Fruit fly (Drosophila melanogaster): ENCODE results near the gene Syx7.

Syx7 gene

dm6 chr3L:21464240-21464639 lies 18.6 kb downstream of the Syx7 start (continued):
- TF ChIP-seq sug (tag; optimal IDR thresholded peaks at IDR 0.05) (no peak), Kr (GFP tag; optimal IDR thresholded peaks at IDR 0.05) (peak; percentile 99), insv (GFP tag; optimal IDR thresholded peaks at IDR 0.05) (no peak), esg (GFP tag; conservative IDR thresholded peaks at IDR 0.05) (no peak), GATAe (GFP tag; conservative IDR thresholded peaks at IDR 0.05) (no peak), jing (GFP tag; optimal IDR thresholded peaks at IDR 0.05) (no peak), CG18599 (GFP tag; optimal IDR thresholded peaks at IDR 0.05) (peak; percentile 55), CG7928 (GFP tag; optimal IDR thresholded peaks at IDR 0.05) (no peak), Sry-δ (GFP tag; optimal IDR thresholded peaks at IDR 0.05) (no peak), ftz-f1 (GFP tag; optimal IDR thresholded peaks at IDR 0.05) (no peak), Drgx (GFP tag; IDR thresholded peaks at IDR 0.05) (no peak), CG31388 (GFP tag; optimal IDR thresholded peaks at IDR 0.05) (peak; percentile 25), dmrt11E (tag; optimal IDR thresholded peaks at IDR 0.05) (peak; percentile 97), pb (GFP tag; optimal IDR thresholded peaks at IDR 0.05) (no peak), sim (GFP tag; IDR thresholded peaks at IDR 0.05) (peak; percentile 85), CG32772 (GFP tag; IDR thresholded peaks at IDR 0.05) (0 out of 2 replicates have a peak, but pooled peaks have one; percentile 42), sc (optimal IDR thresholded peaks at IDR 0.05) (no peak), sc (GFP tag; optimal IDR thresholded peaks at IDR 0.05) (peak; percentile 89), CG12391 (tag; optimal IDR thresholded peaks at IDR 0.05) (peak; percentile 71), ewg (GFP tag; optimal IDR thresholded peaks at IDR 0.05) (peak; percentile 46), Nf-YC (tag; optimal IDR thresholded peaks at IDR 0.05) (no peak), CG32767 (GFP tag; IDR thresholded peaks at IDR 0.05) (no peak), Meics (GFP tag; optimal IDR thresholded peaks at IDR 0.05) (peak; percentile 5), Dad (GFP tag; optimal IDR thresholded peaks at IDR 0.05) (peak; percentile 29), CG18262 (tag; optimal IDR thresholded peaks at IDR 0.05) (peak; percentile 88), Sry-β (GFP tag; optimal IDR thresholded peaks at IDR 0.05) (peak; percentile 63), CG4424 (GFP tag; optimal IDR thresholded peaks at IDR 0.05) (peak; percentile 57), CG3995 (GFP tag; optimal IDR thresholded peaks at IDR 0.05) (no peak), rib (GFP tag; IDR thresholded peaks at IDR 0.05) (no peak), E2f2 (GFP tag; IDR thresholded peaks at IDR 0.05) (no peak), ken (GFP tag; IDR thresholded peaks at IDR 0.05) (peak; percentile 36; the same call in 1 of the 3 replicates), CG10979 (tag; optimal IDR thresholded peaks at IDR 0.05) (peak; percentile 79), twi (tag; optimal IDR thresholded peaks at IDR 0.05) (peak; percentile 78), otp (GFP tag; IDR thresholded peaks at IDR 0.05) (peak; percentile 69; the same call in 2 of the 3 replicates), B-H1 (GFP tag; IDR thresholded peaks at IDR 0.05) (peak; percentile 15; the same call in 1 of the 3 replicates), exex (tag; optimal IDR thresholded peaks at IDR 0.05) (no peak), maf-S (GFP tag; optimal IDR thresholded peaks at IDR 0.05) (no peak), Mrtf (GFP tag; IDR thresholded peaks at IDR 0.05) (no peak), CG18476 (GFP tag; optimal IDR thresholded peaks at IDR 0.05) (peak; percentile 59), chif (GFP tag; optimal IDR thresholded peaks at IDR 0.05) (peak; percentile 54 to 62), CHES-1-like (GFP tag; optimal IDR thresholded peaks at IDR 0.05) (peak; percentile 42), HmgD (GFP tag; optimal IDR thresholded peaks at IDR 0.05) (no peak), dmrt99B (tag; optimal IDR thresholded peaks at IDR 0.05) (peak; percentile 56), dati (GFP tag; IDR thresholded peaks at IDR 0.05) (0 out of 2 replicates have a peak, but pooled peaks have one; percentile 42), sr (GFP tag; IDR thresholded peaks at IDR 0.05) (no peak), Bgb (GFP tag; IDR thresholded peaks at IDR 0.05; ENCODE audit: partially characterized antibody) (no peak), zfh1 (GFP tag; IDR thresholded peaks at IDR 0.05) (peak; percentile 89), CG7372 (GFP tag; IDR thresholded peaks at IDR 0.05) (peak; percentile 32; the same call in 1 of the 2 replicates), CG13287 (GFP tag; IDR thresholded peaks at IDR 0.05; ENCODE audit: partially characterized antibody) (no peak), CG4282 (GFP tag; optimal IDR thresholded peaks at IDR 0.05) (no peak), br (optimal IDR thresholded peaks at IDR 0.05) (no peak), Dp (GFP tag; optimal IDR thresholded peaks at IDR 0.05) (no peak)
